Fruit fly (Drosophila melanogaster): ENCODE measurements around the gene Vsp37A.
"Not testable (repeated sequence)": the region's sequence is repeated elsewhere in the genome, so short reads cannot be mapped to it uniquely, and the experiment has no call there.

Vsp37A gene

dm6 chrX:618583-618982 lies 2.7 kb upstream of the Vsp37A start:
- TF ChIP-seq insv (optimal IDR thresholded peaks at IDR 0.05) (no peak), Sin3A (optimal IDR thresholded peaks at IDR 0.05) (no peak)

- TF ChIP-seq ttk (optimal IDR thresholded peaks at IDR 0.05) (no peak), h (optimal IDR thresholded peaks at IDR 0.05) (no peak), Myc (optimal IDR thresholded peaks at IDR 0.05) (no peak), insv (optimal IDR thresholded peaks at IDR 0.05) (no peak), Sin3A (optimal IDR thresholded peaks at IDR 0.05) (no peak), psq (optimal IDR thresholded peaks at IDR 0.05) (no peak)
Observed at dm6 chrX:619220-620101, 1.9 kb upstream of the Vsp37A start.

- TF ChIP-seq Sin3A (optimal IDR thresholded peaks at IDR 0.05) = no peak
- no peak for TF ChIP-seq insv (optimal IDR thresholded peaks at IDR 0.05)
- TF ChIP-seq h (optimal IDR thresholded peaks at IDR 0.05) = no peak
- TF ChIP-seq ttk (optimal IDR thresholded peaks at IDR 0.05) = no peak
- no peak for TF ChIP-seq psq (optimal IDR thresholded peaks at IDR 0.05)
Observed at dm6 chrX:620102-620430, 1.3 kb upstream of the Vsp37A start, which contains the start of gene spdi. TSS of gene spdi (minus strand) at chrX:620195.

- TF ChIP-seq Sin3A (optimal IDR thresholded peaks at IDR 0.05) (no peak), h (optimal IDR thresholded peaks at IDR 0.05) (no peak), insv (optimal IDR thresholded peaks at IDR 0.05) (no peak), psq (optimal IDR thresholded peaks at IDR 0.05) (no peak), Myc (optimal IDR thresholded peaks at IDR 0.05) (no peak), ttk (optimal IDR thresholded peaks at IDR 0.05) (no peak)
Observed at dm6 chrX:623357-623756, 2.0 kb downstream of the Vsp37A start, which contains the start of gene CG13369. TSS of gene CG13369 (plus strand) at chrX:623468.

dm6 chrX:625157-625627 lies 3.9 kb downstream of the Vsp37A start, which contains the start of the genes CG13364 and Hinfp:
TSS of gene CG13364 (minus strand) at chrX:625203.
TSS of gene Hinfp (plus strand) at chrX:625542.
- TF ChIP-seq insv (optimal IDR thresholded peaks at IDR 0.05) (no peak), h (optimal IDR thresholded peaks at IDR 0.05) (no peak), ttk (optimal IDR thresholded peaks at IDR 0.05) (no peak), psq (optimal IDR thresholded peaks at IDR 0.05) (no peak), Myc (optimal IDR thresholded peaks at IDR 0.05) (no peak), Sin3A (optimal IDR thresholded peaks at IDR 0.05) (no peak)

dm6 chrX:629239-629821 lies 8.0 kb downstream of the Vsp37A start, which contains the start of the genes RpL36 and Mybbp1A:
TSS of gene RpL36 (minus strand) at chrX:629483.
TSS of gene Mybbp1A (plus strand) at chrX:629773.
- no peak for TF ChIP-seq psq (optimal IDR thresholded peaks at IDR 0.05)
- TF ChIP-seq Myc (optimal IDR thresholded peaks at IDR 0.05) = no peak
- no peak for TF ChIP-seq ttk (optimal IDR thresholded peaks at IDR 0.05)
- TF ChIP-seq h (optimal IDR thresholded peaks at IDR 0.05) = no peak
- no peak for TF ChIP-seq insv (optimal IDR thresholded peaks at IDR 0.05)
- TF ChIP-seq Sin3A (optimal IDR thresholded peaks at IDR 0.05) = no peak

dm6 chrX:635495-636142 lies 14.3 kb downstream of the Vsp37A start, which contains the start of gene Dredd:
TSS of gene Dredd (minus strand) at chrX:635545.
- TF ChIP-seq psq (optimal IDR thresholded peaks at IDR 0.05) (no peak), insv (optimal IDR thresholded peaks at IDR 0.05) (no peak), Myc (optimal IDR thresholded peaks at IDR 0.05) (no peak), h (optimal IDR thresholded peaks at IDR 0.05) (no peak), Sin3A (optimal IDR thresholded peaks at IDR 0.05) (no peak)

dm6 chrX:636606-637530 lies 15.5 kb downstream of the Vsp37A start:
- no peak for TF ChIP-seq psq (optimal IDR thresholded peaks at IDR 0.05)
- TF ChIP-seq h (optimal IDR thresholded peaks at IDR 0.05) = no peak
- no peak for TF ChIP-seq Myc (optimal IDR thresholded peaks at IDR 0.05)
- no peak for TF ChIP-seq Sin3A (optimal IDR thresholded peaks at IDR 0.05)
- TF ChIP-seq ttk (optimal IDR thresholded peaks at IDR 0.05) = no peak
- TF ChIP-seq insv (optimal IDR thresholded peaks at IDR 0.05) = no peak

dm6 chrX:644461-644860 lies 23.1 kb downstream of the Vsp37A start, which contains the start of gene CG13367:
TSS of gene CG13367 (plus strand) at chrX:644761.
- TF ChIP-seq h, psq, Myc (optimal IDR thresholded peaks at IDR 0.05): not testable (repeated sequence)

dm6 chrX:646395-647009 lies 25.2 kb downstream of the Vsp37A start:
- TF ChIP-seq insv (optimal IDR thresholded peaks at IDR 0.05) (no peak), Myc (optimal IDR thresholded peaks at IDR 0.05) (no peak), Sin3A (optimal IDR thresholded peaks at IDR 0.05) (no peak), ttk (optimal IDR thresholded peaks at IDR 0.05) (no peak), psq (optimal IDR thresholded peaks at IDR 0.05) (no peak), h (optimal IDR thresholded peaks at IDR 0.05) (no peak)

All from Kc167 (cell line).